Worm (Caenorhabditis elegans): ENCODE measurements around the gene K09E2.2.

- TF ChIP-seq dao-5 (tag; optimal IDR thresholded peaks at IDR 0.05) (no peak), W03F9.2 (tag; optimal IDR thresholded peaks at IDR 0.05) (peak; percentile 1)
These were observed 32.2 kb upstream of the K09E2.2 start for ce11 chrX:8640654-8641053.
